Worm (Caenorhabditis elegans) whole organism, mixed stage, embryonic: ENCODE data around the gene T21D12.14.

Source experiments
- M03D4.4 ChIP-seq: sonication (generic microtip); optimal IDR thresholded peaks from 2 replicates; lab custom pipeline; 2017; ENCODE audit warnings: mild to moderate bottlenecking, missing genetic modification characterization, missing compliant biosample characterization
- bed-3 ChIP-seq: fragments of 200-800 bp; sonication (Bioruptor generic); optimal IDR thresholded peaks from 3 replicates; lab custom pipeline; 2018; ENCODE audit warnings: mild to moderate bottlenecking, missing genetic modification characterization, moderate library complexity, missing compliant biosample characterization
- blmp-1 ChIP-seq: fragments of 150-350 bp; optimal IDR thresholded peaks from 2 replicates; lab custom pipeline; 2014; ENCODE audit warnings: missing biosample characterization, missing genetic modification characterization
- ceh-39 ChIP-seq: fragments of 150-350 bp; optimal IDR thresholded peaks from 2 replicates; lab custom pipeline; 2014; ENCODE audit warnings: missing biosample characterization, missing genetic modification characterization
- ceh-43 ChIP-seq: fragments of 200-800 bp; sonication (Bioruptor generic); optimal IDR thresholded peaks from 2 replicates; lab custom pipeline; 2018; ENCODE audit warnings: mild to moderate bottlenecking, missing genetic modification characterization, moderate library complexity, missing compliant biosample characterization
- ceh-83 ChIP-seq: fragments of 200-800 bp; sonication (Bioruptor generic); optimal IDR thresholded peaks from 2 replicates; lab custom pipeline; 2018; ENCODE audit warnings: mild to moderate bottlenecking, missing genetic modification characterization, missing compliant biosample characterization
- ces-1 ChIP-seq: fragments of 150-350 bp; optimal IDR thresholded peaks from 2 replicates; lab custom pipeline; 2014; ENCODE audit warnings: missing biosample characterization, missing genetic modification reagents, missing genetic modification characterization
- cnd-1 ChIP-seq: fragments of 200-800 bp; sonication (Bioruptor generic); optimal IDR thresholded peaks from 2 replicates; lab custom pipeline; 2018; ENCODE audit warnings: mild to moderate bottlenecking, missing genetic modification characterization, missing compliant biosample characterization
- drap-1 ChIP-seq: fragments of 200-800 bp; sonication (Bioruptor generic); optimal IDR thresholded peaks from 3 replicates; lab custom pipeline; 2018; ENCODE audit warnings: mild to moderate bottlenecking, missing genetic modification characterization, missing compliant biosample characterization
- elt-1 ChIP-seq: sonication (generic microtip); optimal IDR thresholded peaks from 2 replicates; lab custom pipeline; 2017; ENCODE audit warnings: missing genetic modification characterization, mild to moderate bottlenecking, missing compliant biosample characterization, antibody characterized with exemption, moderate library complexity, borderline replicate concordance; ENCODE audit not compliant: insufficient read depth
- elt-3 ChIP-seq: fragments of 150-350 bp; optimal IDR thresholded peaks from 2 replicates; lab custom pipeline; 2014; ENCODE audit warnings: missing biosample characterization, missing genetic modification characterization
- flh-1 ChIP-seq: fragments of 200-800 bp; sonication (Bioruptor generic); optimal IDR thresholded peaks from 2 replicates; lab custom pipeline; 2018; ENCODE audit warnings: mild to moderate bottlenecking, missing genetic modification characterization, moderate library complexity, missing compliant biosample characterization
- ham-2 ChIP-seq: fragments of 200-800 bp; sonication (Bioruptor generic); optimal IDR thresholded peaks from 2 replicates; lab custom pipeline; 2018; ENCODE audit warnings: mild to moderate bottlenecking, missing genetic modification characterization, missing compliant biosample characterization
- hlh-1 ChIP-seq: fragments of 150-350 bp; optimal IDR thresholded peaks from 2 replicates; lab custom pipeline; 2014; ENCODE audit warnings: missing biosample characterization, missing genetic modification reagents, missing genetic modification characterization
- lin-13 ChIP-seq: fragments of 150-350 bp; optimal IDR thresholded peaks from 2 replicates; lab custom pipeline; 2014; ENCODE audit warnings: missing biosample characterization, missing genetic modification characterization
- lin-32 ChIP-seq: fragments of 200-800 bp; sonication (Bioruptor generic); optimal IDR thresholded peaks from 2 replicates; lab custom pipeline; 2018; ENCODE audit warnings: mild to moderate bottlenecking, missing genetic modification characterization, missing compliant biosample characterization
- lsy-2 ChIP-seq: fragments of 150-350 bp; optimal IDR thresholded peaks from 2 replicates; lab custom pipeline; 2014; ENCODE audit warnings: missing biosample characterization, missing genetic modification characterization
- mab-5 ChIP-seq: fragments of 150-350 bp; optimal IDR thresholded peaks from 2 replicates; lab custom pipeline; 2014; ENCODE audit warnings: missing biosample characterization, missing genetic modification characterization
- mep-1 ChIP-seq: fragments of 150-350 bp; optimal IDR thresholded peaks from 2 replicates; lab custom pipeline; 2017; ENCODE audit warnings: missing biosample characterization, missing genetic modification reagents, missing genetic modification characterization, inconsistent platforms
- mls-2 ChIP-seq: sonication (generic microtip); optimal IDR thresholded peaks from 2 replicates; lab custom pipeline; 2016; ENCODE audit warnings: mild to moderate bottlenecking, missing genetic modification characterization, moderate library complexity, missing compliant biosample characterization
- nhr-12 ChIP-seq: fragments of 150-350 bp; optimal IDR thresholded peaks from 2 replicates; lab custom pipeline; 2014; ENCODE audit warnings: missing biosample characterization, missing genetic modification characterization
- nhr-2 ChIP-seq: fragments of 150-350 bp; optimal IDR thresholded peaks from 2 replicates; lab custom pipeline; 2014; ENCODE audit warnings: missing biosample characterization, missing genetic modification characterization
- nhr-237 ChIP-seq: fragments of 150-350 bp; optimal IDR thresholded peaks from 2 replicates; lab custom pipeline; 2014; ENCODE audit warnings: missing biosample characterization, missing genetic modification characterization
- nhr-76 ChIP-seq: sonication (generic microtip); optimal IDR thresholded peaks from 2 replicates; lab custom pipeline; 2017; ENCODE audit warnings: missing biosample characterization, missing genetic modification characterization
- pha-4 ChIP-seq: fragments of 150-350 bp; optimal IDR thresholded peaks from 2 replicates; lab custom pipeline; 2018; ENCODE audit warnings: missing biosample characterization, missing genetic modification reagents, missing genetic modification characterization
- sem-2 ChIP-seq: fragments of 200-800 bp; sonication (Bioruptor generic); optimal IDR thresholded peaks from 2 replicates; lab custom pipeline; 2018; ENCODE audit warnings: mild to moderate bottlenecking, missing genetic modification characterization, missing compliant biosample characterization
- snpc-4 ChIP-seq: fragments of 150-350 bp; optimal IDR thresholded peaks from 2 replicates; lab custom pipeline; 2014; ENCODE audit warnings: missing biosample characterization, missing genetic modification characterization
- sptf-1 ChIP-seq: sonication (generic microtip); optimal IDR thresholded peaks from 2 replicates; lab custom pipeline; 2017; ENCODE audit warnings: mild to moderate bottlenecking, missing genetic modification characterization, moderate library complexity, missing compliant biosample characterization
- tbx-8 ChIP-seq: fragments of 200-800 bp; sonication (Bioruptor generic); optimal IDR thresholded peaks from 2 replicates; lab custom pipeline; 2018; ENCODE audit warnings: mild to moderate bottlenecking, missing genetic modification characterization, moderate library complexity, missing compliant biosample characterization
- unc-120 ChIP-seq: sonication (generic microtip); optimal IDR thresholded peaks from 2 replicates; lab custom pipeline; 2017; ENCODE audit warnings: missing genetic modification characterization, missing compliant biosample characterization; ENCODE audit not compliant: poor library complexity, severe bottlenecking
- unc-39 ChIP-seq: fragments of 150-350 bp; optimal IDR thresholded peaks from 2 replicates; lab custom pipeline; 2014; ENCODE audit warnings: missing biosample characterization, missing genetic modification characterization
- unc-62 ChIP-seq: fragments of 150-350 bp; optimal IDR thresholded peaks from 2 replicates; lab custom pipeline; 2014; ENCODE audit warnings: missing biosample characterization, missing genetic modification reagents, missing genetic modification characterization
- zip-8 ChIP-seq: fragments of 150-350 bp; optimal IDR thresholded peaks from 2 replicates; lab custom pipeline; 2014; ENCODE audit warnings: missing biosample characterization, missing genetic modification characterization

Gene T21D12.14

DNA sequence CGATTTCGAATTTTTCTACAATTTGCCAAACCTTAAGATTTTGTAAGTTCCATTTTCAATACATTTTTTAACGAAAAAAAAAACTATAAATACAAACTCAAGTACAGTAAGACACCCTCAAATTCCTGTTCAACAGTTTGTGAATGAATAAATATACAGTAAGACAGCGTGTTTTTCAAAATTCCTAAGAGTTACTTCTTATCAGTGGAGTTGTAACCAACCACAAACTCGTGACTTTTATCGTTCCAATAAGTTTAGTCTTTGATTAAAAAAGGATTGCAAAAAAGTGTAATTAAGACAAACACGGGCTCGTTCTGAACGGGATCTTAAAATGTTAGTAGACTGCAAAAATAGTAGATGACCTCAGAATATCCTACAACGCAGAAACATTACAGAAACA, 12.8 kb downstream of the T21D12.14 start:
- TF ChIP-seq lsy-2 (tag; lab: Kevin White, UChicago): no peak
- no peak for TF ChIP-seq nhr-76 (tag; lab: Kevin White, UChicago)
- TF ChIP-seq elt-1 (tag; lab: Kevin White, UChicago): no peak
- TF ChIP-seq ces-1 (GFP tag; lab: Kevin White, UChicago): no peak
- no peak for TF ChIP-seq snpc-4 (tag; lab: Kevin White, UChicago)
- TF ChIP-seq unc-39 (tag; lab: Kevin White, UChicago): no peak
- no peak for TF ChIP-seq nhr-12 (tag; lab: Kevin White, UChicago)
- TF ChIP-seq mls-2 (tag; lab: Kevin White, UChicago): no peak
- no peak for TF ChIP-seq elt-3 (tag; lab: Kevin White, UChicago)
- no peak for TF ChIP-seq nhr-237 (tag; lab: Kevin White, UChicago)
- no peak for TF ChIP-seq pha-4
- TF ChIP-seq nhr-2 (tag; lab: Kevin White, UChicago): no peak
- no peak for TF ChIP-seq drap-1 (GFP tag; lab: Kevin White, UChicago)
- no peak for TF ChIP-seq M03D4.4 (tag; lab: Kevin White, UChicago)
- TF ChIP-seq mab-5 (tag; lab: Kevin White, UChicago): no peak
- TF ChIP-seq ceh-39 (tag; lab: Kevin White, UChicago): no peak
- TF ChIP-seq hlh-1 (tag; lab: Kevin White, UChicago): no peak
- no peak for TF ChIP-seq unc-62 (GFP tag; lab: Kevin White, UChicago)
- TF ChIP-seq tbx-8 (GFP tag; lab: Kevin White, UChicago): no peak

- TF ChIP-seq tbx-8 (GFP tag; lab: Kevin White, UChicago): no peak
- no peak for TF ChIP-seq zip-8 (tag; lab: Kevin White, UChicago)
- TF ChIP-seq bed-3: no peak
- no peak for TF ChIP-seq drap-1 (GFP tag; lab: Kevin White, UChicago)
- TF ChIP-seq flh-1: no peak
- no peak for TF ChIP-seq unc-120 (tag; lab: Kevin White, UChicago)
- no peak for TF ChIP-seq ham-2 (GFP tag; lab: Kevin White, UChicago)
- no peak for TF ChIP-seq elt-3 (tag; lab: Kevin White, UChicago)
- no peak for TF ChIP-seq sem-2
- no peak for TF ChIP-seq nhr-76 (tag; lab: Kevin White, UChicago)
- no peak for TF ChIP-seq ceh-83 (GFP tag; lab: Kevin White, UChicago)
- TF ChIP-seq, all 35 proteins: peak for 0
These were observed 13.7 kb downstream of the T21D12.14 start, which contains the start of gene sma-10 for ce11 chrIV:274185-274584. Gene sma-10, plus strand, starts transcription at chrIV:274420.

- TF ChIP-seq elt-3 (tag; lab: Kevin White, UChicago) (no peak), sptf-1 (tag; lab: Kevin White, UChicago) (no peak), ceh-39 (tag; lab: Kevin White, UChicago) (no peak), lin-13 (tag; lab: Kevin White, UChicago) (no peak), snpc-4 (tag; lab: Kevin White, UChicago) (no peak), nhr-2 (tag; lab: Kevin White, UChicago) (no peak)
These were observed 14.6 kb downstream of the T21D12.14 start, which contains the start of gene srh-282 for ce11 chrIV:273299-273698. Gene srh-282, minus strand, starts transcription at chrIV:273399.

DNA sequence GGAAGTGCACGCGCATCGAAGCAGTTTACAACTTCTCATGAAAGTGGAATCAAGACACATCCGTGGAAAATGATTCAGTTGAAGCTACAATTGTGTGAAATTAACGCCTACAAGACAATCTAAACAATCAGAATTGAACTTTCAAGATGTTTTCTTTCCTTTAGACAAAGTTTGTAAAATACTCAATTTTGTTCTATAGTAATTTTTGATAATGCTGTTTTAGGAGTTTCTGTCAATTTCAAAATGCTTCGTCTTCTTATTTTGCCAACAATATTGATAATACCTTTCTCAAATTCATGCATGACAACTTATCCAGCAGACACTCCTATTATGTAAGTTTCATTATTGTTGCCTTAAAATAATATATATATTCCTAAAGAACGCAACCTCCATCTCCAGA, 18.8 kb downstream of the T21D12.14 start, which contains the start of gene T21D12.11:
Gene T21D12.11 (plus strand): TSS at position 301 of the 400 bp plus-strand sequence.
- TF ChIP-seq mls-2 (tag; lab: Kevin White, UChicago): no peak
- no peak for TF ChIP-seq mep-1 (tag; lab: Kevin White, UChicago)
- no peak for TF ChIP-seq lin-32 (GFP tag; lab: Kevin White, UChicago)
- TF ChIP-seq ceh-83 (GFP tag; lab: Kevin White, UChicago): no peak
- no peak for TF ChIP-seq lin-13 (tag; lab: Kevin White, UChicago)
- TF ChIP-seq elt-3 (tag; lab: Kevin White, UChicago): no peak
- no peak for TF ChIP-seq drap-1 (GFP tag; lab: Kevin White, UChicago)
- TF ChIP-seq nhr-237 (tag; lab: Kevin White, UChicago): no peak
- TF ChIP-seq M03D4.4 (tag; lab: Kevin White, UChicago): no peak
- no peak for TF ChIP-seq blmp-1 (tag; lab: Kevin White, UChicago)
- TF ChIP-seq unc-120 (tag; lab: Kevin White, UChicago): no peak
- no peak for TF ChIP-seq ceh-43 (GFP tag; lab: Kevin White, UChicago)
- TF ChIP-seq nhr-2 (tag; lab: Kevin White, UChicago): no peak
- no peak for TF ChIP-seq ceh-39 (tag; lab: Kevin White, UChicago)
- no peak for TF ChIP-seq mab-5 (tag; lab: Kevin White, UChicago)
- no peak for TF ChIP-seq cnd-1 (tag; lab: Kevin White, UChicago)
- TF ChIP-seq lsy-2 (tag; lab: Kevin White, UChicago): no peak
